Worm (Caenorhabditis elegans): ENCODE measurements around the gene K02D10.8.

The K02D10.8 gene

ce11 chrIII:8767889-8768361 lies 18.3 kb upstream of the K02D10.8 start, which contains the start of gene mtss-1 (continued):
- TF ChIP-seq sdz-12 (GFP tag; optimal IDR thresholded peaks at IDR 0.05) (no peak), ceh-20 (GFP tag; IDR thresholded peaks at IDR 0.05) (no peak), dmd-9 (GFP tag; IDR thresholded peaks at IDR 0.05) (no peak), zag-1 (tag; optimal IDR thresholded peaks at IDR 0.05) (no peak), nhr-76 (tag; optimal IDR thresholded peaks at IDR 0.05) (no peak), T26A8.4 (GFP tag; IDR thresholded peaks at IDR 0.05) (0 out of 2 replicates have a peak, but pooled peaks have one; percentile 35), tag-97 (GFP tag; IDR thresholded peaks at IDR 0.05) (no peak), daf-12 (tag; optimal IDR thresholded peaks at IDR 0.05) (no peak), jun-1 (tag; optimal IDR thresholded peaks at IDR 0.05) (no peak), dve-1 (tag; optimal IDR thresholded peaks at IDR 0.05; ENCODE audit: insufficient read depth) (peak; percentile 39), mep-1 (tag; optimal IDR thresholded peaks at IDR 0.05) (peak; percentile 59), vab-7 (GFP tag; IDR thresholded peaks at IDR 0.05) (no peak), mdt-29 (GFP tag; IDR thresholded peaks at IDR 0.05) (no peak)

DNA sequence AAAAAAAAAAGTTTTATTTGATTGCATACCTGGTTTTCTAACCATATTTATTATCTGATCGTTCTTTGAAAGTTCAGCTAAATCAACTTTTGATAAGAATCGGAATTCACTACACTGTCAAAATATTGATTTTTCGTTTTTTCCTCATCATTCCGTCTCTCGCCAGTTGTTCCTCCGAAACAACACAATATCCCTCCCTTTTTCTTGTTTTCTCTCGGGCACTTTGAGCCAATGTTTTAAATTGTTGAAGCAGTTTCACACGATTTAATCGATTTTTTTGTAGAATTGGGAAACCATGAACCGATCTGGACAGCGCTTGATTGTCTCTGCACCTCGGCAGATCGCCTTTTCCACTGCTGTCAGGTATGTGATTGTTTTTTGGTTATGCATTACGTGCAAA lies 16.9 kb upstream of the K02D10.8 start, which contains the start of gene K02D10.1:
Gene K02D10.1 (plus strand): TSS at position 284 of the 400 bp plus-strand sequence.
- TF ChIP-seq daf-16 (GFP tag; optimal IDR thresholded peaks at IDR 0.05), result no peak
- peak; percentile 26 for TF ChIP-seq daf-16 (tag; optimal IDR thresholded peaks at IDR 0.05)
- TF ChIP-seq F44E2.7 (GFP tag; IDR thresholded peaks at IDR 0.05), result no peak
- no peak for TF ChIP-seq gei-8 (GFP tag; optimal IDR thresholded peaks at IDR 0.05)
- TF ChIP-seq lsy-2 (tag; optimal IDR thresholded peaks at IDR 0.05), result peak in 1 of 2 experiments; percentile 1
- TF ChIP-seq saeg-2 (GFP tag; IDR thresholded peaks at IDR 0.05), result no peak
- TF ChIP-seq ama-1 (optimal IDR thresholded peaks at IDR 0.05), result peak; percentile 64
- TF ChIP-seq hlh-11 (tag; optimal IDR thresholded peaks at IDR 0.05), result no peak
- no peak for TF ChIP-seq mxl-2 (GFP tag; conservative IDR thresholded peaks at IDR 0.05)
- no peak for TF ChIP-seq dve-1 (tag; optimal IDR thresholded peaks at IDR 0.05; ENCODE audit: insufficient read depth)
- TF ChIP-seq ceh-44 (GFP tag; IDR thresholded peaks at IDR 0.05), result no peak
- TF ChIP-seq dmd-6 (GFP tag; IDR thresholded peaks at IDR 0.05), result no peak
- TF ChIP-seq F37D6.2 (tag; optimal IDR thresholded peaks at IDR 0.05), result no peak
- no peak for TF ChIP-seq spr-1 (tag; optimal IDR thresholded peaks at IDR 0.05)
- TF ChIP-seq spr-3 (GFP tag; optimal IDR thresholded peaks at IDR 0.05), result no peak
- TF ChIP-seq zip-11 (GFP tag; IDR thresholded peaks at IDR 0.05), result no peak
- no peak for TF ChIP-seq rbr-2 (tag; optimal IDR thresholded peaks at IDR 0.05)
- TF ChIP-seq aha-1 (tag), result peak; percentile 81
- no peak for TF ChIP-seq R02D3.7 (tag; optimal IDR thresholded peaks at IDR 0.05)
- TF ChIP-seq nhr-237 (tag; optimal IDR thresholded peaks at IDR 0.05), result no peak
- no peak for TF ChIP-seq unc-62 (GFP tag; optimal IDR thresholded peaks at IDR 0.05 in 1 of 2)
- no peak for TF ChIP-seq unc-62 (tag; optimal IDR thresholded peaks at IDR 0.05)

DNA sequence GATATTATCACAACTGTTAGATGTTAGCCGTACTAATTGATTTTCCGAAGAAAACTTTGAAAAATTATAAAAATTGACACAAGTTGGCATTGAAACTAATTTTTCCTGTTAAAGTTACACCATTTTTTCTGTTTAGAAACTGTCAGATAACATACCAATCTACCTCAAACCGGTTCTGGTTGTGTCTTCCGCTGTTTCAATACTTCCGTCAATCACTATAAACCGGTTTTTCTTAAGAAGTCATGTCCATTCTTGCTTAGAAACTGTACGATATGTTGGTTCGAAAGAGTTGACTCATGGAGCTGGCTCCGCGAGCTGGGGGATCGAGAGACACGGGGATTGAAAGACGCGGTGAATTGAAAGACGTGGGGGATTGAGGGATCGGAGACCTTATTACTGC lies 15.9 kb upstream of the K02D10.8 start:
- TF ChIP-seq ceh-28 (tag; optimal IDR thresholded peaks at IDR 0.05) (no peak), hlh-11 (tag; optimal IDR thresholded peaks at IDR 0.05) (peak; percentile 15), nhr-25 (tag; optimal IDR thresholded peaks at IDR 0.05; ENCODE audit: borderline replicate concordance, insufficient read depth) (no peak), Y105C5A.15 (GFP tag; IDR thresholded peaks at IDR 0.05) (0 out of 2 replicates have a peak, but pooled peaks have one; percentile 43)

DNA sequence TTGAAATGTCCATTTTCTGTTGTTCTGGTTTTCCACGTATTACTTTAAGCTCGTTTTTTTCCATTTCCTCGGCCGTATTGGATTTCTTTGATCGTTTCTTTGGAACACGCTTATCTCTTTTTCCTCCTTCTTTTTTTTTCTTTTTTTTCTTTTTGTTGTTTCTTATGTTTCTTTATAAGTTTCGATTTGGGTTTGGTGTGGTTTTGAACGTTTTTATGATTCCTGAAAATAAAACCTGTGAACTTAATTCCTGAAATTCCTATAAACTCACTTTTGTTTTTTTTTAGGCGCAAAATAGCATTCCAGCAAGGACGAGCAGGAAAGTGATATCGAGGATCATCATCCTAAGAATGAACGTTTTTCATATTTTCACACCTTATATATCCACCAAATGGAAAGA lies 15.0 kb upstream of the K02D10.8 start, which contains the start of gene K02D10.2:
Gene K02D10.2 (minus strand): TSS at position 101 of the 400 bp plus-strand sequence.
- TF ChIP-seq dmd-8 (GFP tag; IDR thresholded peaks at IDR 0.05) (no peak), skn-1 (tag; optimal IDR thresholded peaks at IDR 0.05) (no peak), Y48G9A.11 (GFP tag; IDR thresholded peaks at IDR 0.05) (no peak)

Measured in whole organism, L4 larva.